Worm (Caenorhabditis elegans) whole organism, midembryonic: ENCODE measurements around the gene K08H10.6.

ENCODE experiments used
- T22C8.4 ChIP-seq: fragments of 200-800 bp; sonication (Bioruptor generic); IDR thresholded peaks from 2 replicates; pipeline ENCODE4 v1.3.6; 2022; ENCODE audit warnings: missing genetic modification characterization, missing compliant biosample characterization
- cog-1 ChIP-seq: sonication (generic microtip); optimal IDR thresholded peaks from 2 replicates; lab custom pipeline; 2016; ENCODE audit warnings: missing genetic modification characterization, missing compliant biosample characterization
- flt-1 ChIP-seq: fragments of 200-800 bp; sonication (Bioruptor generic); IDR thresholded peaks from 2 replicates; pipeline ENCODE4 v1.3.6; 2022; ENCODE audit warnings: missing genetic modification characterization, missing compliant biosample characterization
- klf-2 ChIP-seq: fragments of 200-800 bp; sonication (Bioruptor generic); conservative IDR thresholded peaks from 2 replicates; pipeline ENCODE4 v1.3.6; 2022; ENCODE audit warnings: missing genetic modification reagents, missing genetic modification characterization, missing compliant biosample characterization
- med-1 ChIP-seq: sonication (generic microtip); optimal IDR thresholded peaks from 2 replicates; lab custom pipeline; 2017; ENCODE audit warnings: missing genetic modification characterization, mild to moderate bottlenecking, missing compliant biosample characterization, antibody characterized with exemption, missing genetic modification reagents; ENCODE audit not compliant: insufficient read depth
- ref-1 ChIP-seq: fragments of 200-800 bp; sonication (Bioruptor generic); conservative IDR thresholded peaks from 2 replicates; pipeline ENCODE4 v1.3.6; 2022; ENCODE audit warnings: missing genetic modification reagents, missing genetic modification characterization, missing compliant biosample characterization
- ztf-23 ChIP-seq: fragments of 200-800 bp; sonication (Bioruptor generic); IDR thresholded peaks from 2 replicates; pipeline ENCODE4 v1.3.6; 2022; ENCODE audit warnings: missing genetic modification reagents, missing genetic modification characterization, missing compliant biosample characterization
- ztf-29 ChIP-seq: fragments of 200-800 bp; sonication (Bioruptor generic); IDR thresholded peaks from 2 replicates; pipeline ENCODE4 v1.3.6; 2022; ENCODE audit warnings: missing genetic modification reagents, missing genetic modification characterization, missing compliant biosample characterization

DNA sequence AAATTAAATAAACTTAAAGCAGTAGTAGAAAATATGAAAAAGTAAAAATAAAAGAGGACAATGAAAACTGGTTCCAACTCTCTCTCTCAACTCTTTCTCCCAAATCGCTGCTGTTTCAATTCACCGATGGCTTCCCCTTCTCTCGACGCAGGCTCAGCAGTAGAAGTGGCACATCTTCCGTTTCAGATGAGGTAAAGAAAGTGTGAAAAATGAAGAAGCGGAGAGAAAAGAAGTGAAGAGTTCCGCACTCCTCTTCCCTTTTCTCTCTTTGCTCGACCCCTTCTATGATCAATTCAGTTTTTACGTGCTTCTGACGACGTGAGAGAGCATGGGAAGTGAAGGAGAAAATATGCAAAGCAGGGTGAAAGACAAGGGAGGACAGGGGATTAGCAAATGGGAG, 21.4 kb downstream of the K08H10.6 start:
- no peak for TF ChIP-seq T22C8.4 (GFP tag; lab: Robert Waterston, UW)
- TF ChIP-seq ref-1 (GFP tag; lab: Robert Waterston, UW) = no peak
- TF ChIP-seq klf-2 = no peak
- TF ChIP-seq ztf-29 (GFP tag; lab: Robert Waterston, UW) = no peak
- TF ChIP-seq ztf-23 (GFP tag; lab: Robert Waterston, UW) = no peak
- TF ChIP-seq flt-1 (GFP tag; lab: Robert Waterston, UW) = no peak
- no peak for TF ChIP-seq cog-1 (tag; lab: Kevin White, UChicago)
- no peak for TF ChIP-seq med-1 (GFP tag; lab: Kevin White, UChicago)
